Fruit fly (Drosophila melanogaster) whole organism, embryonic: ENCODE data around the gene CG17010.
A peak's percentile ranks its signal among the peaks of the same experiment; 100 is the strongest.

Experiments used
- Abd-B ChIP-seq: fragments of 200-800 bp; sonication (Bioruptor generic); optimal IDR thresholded peaks from 2 replicates; lab custom pipeline; 2018; ENCODE audit warnings: missing biosample characterization, mild to moderate bottlenecking, missing genetic modification characterization, moderate library complexity
- CG11560 ChIP-seq: fragments of 200-800 bp; sonication (Bioruptor generic); IDR thresholded peaks from 3 replicates; pipeline ENCODE4 v1.3.6; 2022; ENCODE audit warnings: missing biosample characterization, missing genetic modification characterization
- CG11695 ChIP-seq: fragments of 200-800 bp; sonication (Bioruptor generic); IDR thresholded peaks from 3 replicates; pipeline ENCODE4 v1.3.6; 2022; ENCODE audit warnings: missing biosample characterization, missing genetic modification characterization
- CG13287 ChIP-seq: fragments of 200-800 bp; sonication (Bioruptor generic); IDR thresholded peaks from 2 replicates; pipeline ENCODE4 v1.3.6; 2022; ENCODE audit warnings: missing biosample characterization, missing genetic modification characterization; ENCODE audit not compliant: partially characterized antibody
- CG14667 ChIP-seq: fragments of 200-800 bp; sonication (Bioruptor generic); IDR thresholded peaks from 2 replicates; pipeline ENCODE4 v1.3.6; 2022; ENCODE audit warnings: missing biosample characterization, missing genetic modification characterization
- CG15514 ChIP-seq: fragments of 200-800 bp; sonication (Bioruptor generic); optimal IDR thresholded peaks from 3 replicates; lab custom pipeline; 2017; ENCODE audit warnings: missing biosample characterization, missing genetic modification characterization, mild to moderate bottlenecking, moderate library complexity, missing genetic modification reagents
- CG1602 ChIP-seq: fragments of 200-800 bp; sonication (Bioruptor generic); optimal IDR thresholded peaks from 3 replicates; lab custom pipeline; 2016; ENCODE audit warnings: missing biosample characterization, missing genetic modification characterization
- CG16863 ChIP-seq: fragments of 200-800 bp; sonication (Bioruptor generic); optimal IDR thresholded peaks from 3 replicates; lab custom pipeline; 2016; ENCODE audit warnings: missing biosample characterization, missing genetic modification characterization
- CG2116 ChIP-seq: fragments of 200-800 bp; sonication (Bioruptor generic); optimal IDR thresholded peaks from 3 replicates; lab custom pipeline; 2018; ENCODE audit warnings: missing biosample characterization, mild to moderate bottlenecking, missing genetic modification characterization
- CG2889 ChIP-seq: fragments of 200-800 bp; sonication (Bioruptor generic); IDR thresholded peaks from 3 replicates; pipeline ENCODE4 v1.3.6; 2022; ENCODE audit warnings: missing biosample characterization, missing genetic modification characterization
- CG3281 ChIP-seq: fragments of 200-800 bp; sonication (Bioruptor generic); optimal IDR thresholded peaks from 3 replicates; lab custom pipeline; 2017; ENCODE audit warnings: missing biosample characterization, mild to moderate bottlenecking, missing genetic modification characterization
- CG4282 ChIP-seq: fragments of 200-800 bp; sonication (Bioruptor generic); optimal IDR thresholded peaks from 2 replicates; lab custom pipeline; 2016; ENCODE audit warnings: missing biosample characterization, missing genetic modification characterization
- CG4617 ChIP-seq: fragments of 200-800 bp; sonication (Bioruptor generic); optimal IDR thresholded peaks from 3 replicates; lab custom pipeline; 2016; ENCODE audit warnings: missing biosample characterization, missing genetic modification characterization, borderline replicate concordance
- CG6765 ChIP-seq: fragments of 200-800 bp; sonication (Bioruptor generic); optimal IDR thresholded peaks from 3 replicates; lab custom pipeline; 2017; ENCODE audit warnings: missing biosample characterization, mild to moderate bottlenecking, missing genetic modification characterization
- CG7372 ChIP-seq: fragments of 200-800 bp; sonication (Bioruptor generic); IDR thresholded peaks from 2 replicates; pipeline ENCODE4 v1.3.6; 2022; ENCODE audit warnings: missing biosample characterization, missing genetic modification characterization
- CG7839 ChIP-seq: fragments of 200-800 bp; sonication (Bioruptor generic); optimal IDR thresholded peaks from 3 replicates; lab custom pipeline; 2018; ENCODE audit warnings: missing biosample characterization, mild to moderate bottlenecking, missing genetic modification characterization, moderate library complexity
- CG8388 ChIP-seq: fragments of 200-800 bp; sonication (Bioruptor generic); optimal IDR thresholded peaks from 2 replicates; lab custom pipeline; 2019; ENCODE audit warnings: missing biosample characterization, mild to moderate bottlenecking, missing genetic modification characterization, moderate library complexity
- CG9932 ChIP-seq: fragments of 200-800 bp; sonication (Bioruptor generic); IDR thresholded peaks from 2 replicates; pipeline ENCODE4 v1.3.6; 2022; ENCODE audit warnings: missing biosample characterization, missing genetic modification characterization
- CHES-1-like ChIP-seq: fragments of 200-800 bp; sonication (Bioruptor generic); optimal IDR thresholded peaks from 2 replicates; lab custom pipeline; 2016; ENCODE audit warnings: missing biosample characterization, missing genetic modification characterization
- CTCF ChIP-seq: fragments of 200-800 bp; sonication (Bioruptor generic); optimal IDR thresholded peaks from 2 replicates; lab custom pipeline; 2017; ENCODE audit warnings: missing biosample characterization, mild to moderate bottlenecking, missing genetic modification characterization, moderate library complexity
- Chrac-16 ChIP-seq: fragments of 200-800 bp; sonication (Bioruptor generic); optimal IDR thresholded peaks from 3 replicates; lab custom pipeline; 2016; ENCODE audit warnings: missing biosample characterization, missing genetic modification characterization
- E2f2 ChIP-seq: fragments of 200-800 bp; sonication (Bioruptor generic); IDR thresholded peaks from 2 replicates; pipeline ENCODE4 v1.3.6; 2022; ENCODE audit warnings: missing biosample characterization, missing genetic modification characterization
- GATAe ChIP-seq: fragments of 200-800 bp; sonication (Bioruptor generic); conservative IDR thresholded peaks from 2 replicates; pipeline ENCODE4 v1.3.6; 2022; ENCODE audit warnings: missing biosample characterization, missing genetic modification characterization
- Gug ChIP-seq: fragments of 200-800 bp; sonication (Bioruptor generic); IDR thresholded peaks from 4 replicates; pipeline ENCODE4 v1.3.6; 2022; ENCODE audit warnings: missing biosample characterization, missing genetic modification characterization
- Hr78 ChIP-seq, 2 experiments: fragments of 200-800 bp in 1 of 2; fragments of >200 bp in 1 of 2; sonication (Bioruptor generic) in 1 of 2; optimal IDR thresholded peaks; 2 replicates each; lab custom pipeline; 2017 to 2019; ENCODE audit warnings: missing biosample characterization in 2 of 2, missing genetic modification characterization in 2 of 2, mild to moderate bottlenecking in 1 of 2, moderate library complexity in 1 of 2
- Mad ChIP-seq: fragments of 200-800 bp; sonication (Bioruptor generic); optimal IDR thresholded peaks from 2 replicates; lab custom pipeline; 2016; ENCODE audit warnings: missing biosample characterization, missing genetic modification characterization
- Max ChIP-seq: fragments of 200-800 bp; sonication (Bioruptor generic); optimal IDR thresholded peaks from 2 replicates; lab custom pipeline; 2016; ENCODE audit warnings: missing biosample characterization, mild to moderate bottlenecking, missing genetic modification characterization
- Mes4 ChIP-seq: fragments of 200-800 bp; sonication (Bioruptor generic); optimal IDR thresholded peaks from 2 replicates; lab custom pipeline; 2016; ENCODE audit warnings: missing biosample characterization, missing genetic modification characterization
- Nf-YB ChIP-seq: fragments of 200-800 bp; sonication (Bioruptor generic); optimal IDR thresholded peaks from 3 replicates; lab custom pipeline; 2019; ENCODE audit warnings: missing biosample characterization, mild to moderate bottlenecking, missing genetic modification characterization, moderate library complexity
- Oli ChIP-seq: fragments of 200-800 bp; sonication (Bioruptor generic); optimal IDR thresholded peaks from 2 replicates; lab custom pipeline; 2018; ENCODE audit warnings: missing biosample characterization, mild to moderate bottlenecking, missing genetic modification characterization, moderate library complexity
- Ravus ChIP-seq: fragments of 200-800 bp; sonication (Bioruptor generic); IDR thresholded peaks from 2 replicates; pipeline ENCODE4 v1.3.6; 2022; ENCODE audit warnings: missing biosample characterization, missing genetic modification characterization
- Sin3A ChIP-seq: fragments of >200 bp; optimal IDR thresholded peaks from 2 replicates; lab custom pipeline; 2018
- Taf1 ChIP-seq: fragments of 200-800 bp; sonication (Bioruptor generic); IDR thresholded peaks from 2 replicates; pipeline ENCODE4 v1.3.6; 2022; ENCODE audit warnings: missing biosample characterization, missing genetic modification characterization
- ase ChIP-seq: fragments of 200-800 bp; sonication (Bioruptor generic); IDR thresholded peaks from 3 replicates; pipeline ENCODE4 v1.3.6; 2022; ENCODE audit warnings: missing biosample characterization, missing genetic modification characterization
- chinmo ChIP-seq: fragments of 200-800 bp; sonication (Bioruptor generic); IDR thresholded peaks from 4 replicates; pipeline ENCODE4 v1.3.6; 2022; ENCODE audit warnings: missing biosample characterization, missing genetic modification characterization; ENCODE audit not compliant: partially characterized antibody
- crol ChIP-seq: fragments of 200-800 bp; sonication (Bioruptor generic); IDR thresholded peaks from 2 replicates; pipeline ENCODE4 v1.3.6; 2022; ENCODE audit warnings: missing biosample characterization, missing genetic modification characterization
- fd96Cb ChIP-seq: fragments of 200-800 bp; sonication (Bioruptor generic); optimal IDR thresholded peaks from 2 replicates; lab custom pipeline; 2018; ENCODE audit warnings: missing biosample characterization, mild to moderate bottlenecking, missing genetic modification characterization, moderate library complexity
- hkb ChIP-seq, 2 experiments: fragments of 200-800 bp in 1 of 2; fragments of >200 bp in 1 of 2; sonication (Bioruptor generic) in 1 of 2; IDR thresholded peaks in 1 of 2; optimal IDR thresholded peaks in 1 of 2; 2 replicates each; pipeline versions ENCODE4 v1.3.6 to Lab custom; 2017 to 2022; ENCODE audit warnings: missing biosample characterization in 1 of 2, missing genetic modification characterization in 1 of 2
- lola ChIP-seq, 3 experiments: fragments of >200 bp in 2 of 3; fragments of 200-800 bp in 1 of 3; sonication (Bioruptor generic) in 1 of 3; optimal IDR thresholded peaks; 2 replicates each; lab custom pipeline; 2017 to 2019; ENCODE audit warnings: missing biosample characterization in 3 of 3, missing genetic modification characterization in 3 of 3, mild to moderate bottlenecking in 1 of 3, moderate library complexity in 1 of 3
- mld ChIP-seq: fragments of 200-800 bp; sonication (Bioruptor generic); IDR thresholded peaks from 3 replicates; pipeline ENCODE4 v1.3.6; 2022; ENCODE audit warnings: missing biosample characterization, missing genetic modification characterization; ENCODE audit not compliant: partially characterized antibody
- otp ChIP-seq: fragments of 200-800 bp; sonication (Bioruptor generic); IDR thresholded peaks from 3 replicates; pipeline ENCODE4, ENCODE4 v1.3.6; 2022; ENCODE audit warnings: missing biosample characterization, missing genetic modification characterization
- pita ChIP-seq: fragments of 200-800 bp; sonication (Bioruptor generic); optimal IDR thresholded peaks from 2 replicates; lab custom pipeline; 2017; ENCODE audit warnings: missing biosample characterization, mild to moderate bottlenecking, missing genetic modification characterization
- repo ChIP-seq: fragments of 200-800 bp; sonication (Bioruptor generic); optimal IDR thresholded peaks from 2 replicates; lab custom pipeline; 2016; ENCODE audit warnings: missing biosample characterization, missing genetic modification characterization
- sc ChIP-seq, 3 experiments: fragments of >200 bp in 2 of 3; fragments of 200-800 bp in 1 of 3; sonication (Bioruptor generic) in 1 of 3; optimal IDR thresholded peaks; 2 replicates in 2 of 3; 3 replicates in 1 of 3; lab custom pipeline; 2017; ENCODE audit warnings: mild to moderate bottlenecking in 1 of 3, missing biosample characterization in 1 of 3, missing genetic modification characterization in 1 of 3, missing genetic modification reagents in 1 of 3
- tgo ChIP-seq: fragments of 200-800 bp; sonication (Bioruptor generic); IDR thresholded peaks from 3 replicates; pipeline ENCODE4 v1.3.6; 2022; ENCODE audit warnings: missing biosample characterization, missing genetic modification characterization
- tna ChIP-seq: fragments of 200-800 bp; sonication (Bioruptor generic); IDR thresholded peaks from 2 replicates; pipeline ENCODE4 v1.3.6; 2022; ENCODE audit warnings: missing biosample characterization, missing genetic modification characterization; ENCODE audit not compliant: partially characterized antibody
- vfl ChIP-seq: fragments of 200-800 bp; sonication (Bioruptor generic); optimal IDR thresholded peaks from 2 replicates; lab custom pipeline; 2016; ENCODE audit warnings: missing biosample characterization, missing genetic modification characterization

Gene CG17010

DNA sequence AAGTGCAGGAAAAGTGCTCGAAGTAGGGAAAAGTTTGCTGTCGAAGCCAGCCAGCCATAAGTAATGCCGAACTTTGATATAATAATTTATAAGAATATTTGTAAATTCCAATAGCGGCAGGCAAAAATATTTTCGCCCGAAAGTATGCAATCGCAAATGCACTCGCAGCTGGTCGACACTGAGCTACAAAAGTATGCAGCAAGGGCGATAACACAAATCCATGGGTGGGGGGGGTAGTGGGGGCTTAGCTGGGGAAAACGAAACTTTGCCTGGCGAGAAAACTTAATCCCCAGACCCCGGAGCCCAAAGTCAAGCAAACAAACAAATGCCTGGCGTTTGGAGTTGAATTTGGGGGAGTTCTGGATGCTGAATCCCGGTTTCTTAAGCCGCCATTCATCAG, 14.5 kb upstream of the CG17010 start:
- TF ChIP-seq CG3281 (GFP tag; lab: Kevin White, UChicago) (no peak), Gug (GFP tag; lab: Robert Waterston, UW) (no peak), E2f2 (GFP tag; lab: Robert Waterston, UW) (no peak), Mes4 (no peak), chinmo (GFP tag; lab: Robert Waterston, UW) (no peak), Hr78 (GFP tag; optimal IDR thresholded peaks at IDR 0.05; lab: Kevin White, UChicago) (no peak), GATAe (GFP tag; lab: Robert Waterston, UW) (no peak), pita (GFP tag; lab: Kevin White, UChicago) (no peak), Chrac-16 (no peak), CG1602 (no peak), Abd-B (no peak), Max (GFP tag; lab: Kevin White, UChicago) (no peak), Mad (GFP tag; lab: Kevin White, UChicago) (no peak), Nf-YB (no peak), CG4617 (GFP tag; lab: Kevin White, UChicago) (no peak), CG11695 (no peak), Taf1 (GFP tag; lab: Robert Waterston, UW) (no peak), tna (no peak), tgo (GFP tag; lab: Robert Waterston, UW) (no peak), CG4282 (GFP tag; lab: Kevin White, UChicago) (no peak), CG13287 (GFP tag; lab: Robert Waterston, UW) (0 out of 2 replicates have a peak, but pooled peaks have one; percentile 7), lola (GFP tag; optimal IDR thresholded peaks at IDR 0.05; lab: Kevin White, UChicago) (no peak), CG2116 (GFP tag; lab: Kevin White, UChicago) (no peak), Oli (tag; lab: Kevin White, UChicago) (no peak), otp (GFP tag; lab: Robert Waterston, UW) (0 out of 3 replicates have a peak, but pooled peaks have one; percentile 11), CG11560 (tag; lab: Robert Waterston, UW) (no peak), CG8388 (GFP tag; lab: Kevin White, UChicago) (peak; percentile 85), CG15514 (no peak), ase (GFP tag; lab: Robert Waterston, UW) (no peak), Ravus (GFP tag; lab: Robert Waterston, UW) (no peak), vfl (GFP tag; lab: Kevin White, UChicago) (no peak), CG2889 (GFP tag; lab: Robert Waterston, UW) (no peak), CG7372 (no peak), mld (no peak), CG14667 (GFP tag; lab: Robert Waterston, UW) (no peak), CG16863 (no peak), crol (GFP tag; lab: Robert Waterston, UW) (peak; percentile 96), CG9932 (GFP tag; lab: Robert Waterston, UW) (peak; percentile 34; the same call in 1 of the 2 replicates), CTCF (peak; percentile 10), sc (optimal IDR thresholded peaks at IDR 0.05; lab: Kevin White, UChicago) (no peak), sc (GFP tag; optimal IDR thresholded peaks at IDR 0.05; lab: Kevin White, UChicago) (no peak), repo (GFP tag; lab: Kevin White, UChicago) (no peak), CG6765 (GFP tag; lab: Kevin White, UChicago) (no peak), fd96Cb (no peak), CHES-1-like (GFP tag; lab: Kevin White, UChicago) (no peak), Sin3A (no peak), hkb (optimal IDR thresholded peaks at IDR 0.05; lab: Kevin White, UChicago) (no peak), hkb (GFP tag; IDR thresholded peaks at IDR 0.05; lab: Robert Waterston, UW) (no peak), CG7839 (tag; lab: Kevin White, UChicago) (no peak)
